Fruit fly (Drosophila melanogaster) whole organism, embryonic: ENCODE results near the gene CG31921.

ENCODE experiments used
- Asciz ChIP-seq: fragments of 200-800 bp; sonication (Bioruptor generic); optimal IDR thresholded peaks from 2 replicates; lab custom pipeline; 2017; ENCODE audit warnings: missing biosample characterization, mild to moderate bottlenecking, missing genetic modification characterization, missing genetic modification reagents
- BtbVII ChIP-seq: fragments of 200-800 bp; sonication (Bioruptor generic); optimal IDR thresholded peaks from 3 replicates; lab custom pipeline; 2017; ENCODE audit warnings: missing biosample characterization, mild to moderate bottlenecking, missing genetic modification characterization
- CG10979 ChIP-seq: fragments of 200-800 bp; sonication (Bioruptor generic); optimal IDR thresholded peaks from 2 replicates; lab custom pipeline; 2018; ENCODE audit warnings: missing biosample characterization, mild to moderate bottlenecking, missing genetic modification characterization, moderate library complexity
- CG12391 ChIP-seq: fragments of 200-800 bp; sonication (Bioruptor generic); optimal IDR thresholded peaks from 3 replicates; lab custom pipeline; 2018; ENCODE audit warnings: missing biosample characterization, mild to moderate bottlenecking, missing genetic modification characterization, moderate library complexity
- CG12659 ChIP-seq: fragments of 200-800 bp; sonication (Bioruptor generic); optimal IDR thresholded peaks from 3 replicates; lab custom pipeline; 2017; ENCODE audit warnings: mild to moderate bottlenecking, missing biosample characterization, missing genetic modification reagents, missing genetic modification characterization
- CG13287 ChIP-seq: fragments of 200-800 bp; sonication (Bioruptor generic); IDR thresholded peaks from 2 replicates; pipeline ENCODE4 v1.3.6; 2022; ENCODE audit warnings: missing biosample characterization, missing genetic modification characterization; ENCODE audit not compliant: partially characterized antibody
- CG15269 ChIP-seq: fragments of 200-800 bp; sonication (Bioruptor generic); optimal IDR thresholded peaks from 2 replicates; lab custom pipeline; 2018; ENCODE audit warnings: missing biosample characterization, mild to moderate bottlenecking, missing genetic modification characterization, moderate library complexity
- CG1792 ChIP-seq: fragments of 200-800 bp; sonication (Bioruptor generic); optimal IDR thresholded peaks from 2 replicates; lab custom pipeline; 2016; ENCODE audit warnings: missing biosample characterization, missing genetic modification characterization
- CG18476 ChIP-seq: fragments of 200-800 bp; sonication (Bioruptor generic); optimal IDR thresholded peaks from 2 replicates; lab custom pipeline; 2016; ENCODE audit warnings: missing biosample characterization, mild to moderate bottlenecking, missing genetic modification characterization
- CG2120 ChIP-seq: fragments of 200-800 bp; sonication (Bioruptor generic); optimal IDR thresholded peaks from 3 replicates; lab custom pipeline; 2016; ENCODE audit warnings: missing biosample characterization, missing genetic modification characterization
- CG3163 ChIP-seq: fragments of 200-800 bp; sonication (Bioruptor generic); optimal IDR thresholded peaks from 3 replicates; lab custom pipeline; 2016; ENCODE audit warnings: missing biosample characterization, missing genetic modification characterization
- CG3407 ChIP-seq: fragments of 200-800 bp; sonication (Bioruptor generic); optimal IDR thresholded peaks from 2 replicates; lab custom pipeline; 2018; ENCODE audit warnings: missing biosample characterization, mild to moderate bottlenecking, missing genetic modification characterization
- CG4360 ChIP-seq: fragments of 200-800 bp; sonication (Bioruptor generic); IDR thresholded peaks from 2 replicates; pipeline ENCODE4 v1.3.6; 2022; ENCODE audit warnings: missing biosample characterization, missing genetic modification characterization
- CG6813 ChIP-seq: fragments of 200-800 bp; sonication (Bioruptor generic); optimal IDR thresholded peaks from 2 replicates; lab custom pipeline; 2017; ENCODE audit warnings: missing biosample characterization, missing genetic modification characterization, mild to moderate bottlenecking, moderate library complexity, missing genetic modification reagents
- CG7556 ChIP-seq: fragments of 200-800 bp; sonication (Bioruptor generic); optimal IDR thresholded peaks from 2 replicates; lab custom pipeline; 2017; ENCODE audit warnings: missing biosample characterization, mild to moderate bottlenecking, missing genetic modification characterization
- CG7987 ChIP-seq: fragments of 200-800 bp; sonication (Bioruptor generic); optimal IDR thresholded peaks from 2 replicates; lab custom pipeline; 2018; ENCODE audit warnings: missing biosample characterization, mild to moderate bottlenecking, missing genetic modification characterization, moderate library complexity
- CG8281 ChIP-seq: fragments of 200-800 bp; sonication (Bioruptor generic); optimal IDR thresholded peaks from 2 replicates; lab custom pipeline; 2018; ENCODE audit warnings: missing biosample characterization, mild to moderate bottlenecking, missing genetic modification characterization, moderate library complexity
- CG8765 ChIP-seq: fragments of 200-800 bp; sonication (Bioruptor generic); IDR thresholded peaks from 2 replicates; pipeline ENCODE4 v1.3.6; 2022; ENCODE audit warnings: missing biosample characterization, missing genetic modification characterization
- CG9727 ChIP-seq: fragments of 200-800 bp; sonication (Bioruptor generic); optimal IDR thresholded peaks from 3 replicates; lab custom pipeline; 2017; ENCODE audit warnings: missing biosample characterization, mild to moderate bottlenecking, missing genetic modification characterization
- CG9797 ChIP-seq: fragments of 200-800 bp; sonication (Bioruptor generic); optimal IDR thresholded peaks from 3 replicates; lab custom pipeline; 2018; ENCODE audit warnings: missing biosample characterization, mild to moderate bottlenecking, missing genetic modification characterization
- CoRest ChIP-seq: fragments of 200-800 bp; sonication (Bioruptor generic); optimal IDR thresholded peaks from 3 replicates; lab custom pipeline; 2018; ENCODE audit warnings: missing biosample characterization, mild to moderate bottlenecking, missing genetic modification characterization, moderate library complexity
- Dip2 ChIP-seq: fragments of 200-800 bp; sonication (Bioruptor generic); IDR thresholded peaks from 2 replicates; pipeline ENCODE4 v1.3.6; 2022; ENCODE audit warnings: missing biosample characterization, missing genetic modification characterization
- E2f2 ChIP-seq: fragments of 200-800 bp; sonication (Bioruptor generic); IDR thresholded peaks from 2 replicates; pipeline ENCODE4 v1.3.6; 2022; ENCODE audit warnings: missing biosample characterization, missing genetic modification characterization
- Fer2 ChIP-seq: fragments of 200-800 bp; sonication (Bioruptor generic); optimal IDR thresholded peaks from 2 replicates; lab custom pipeline; 2018; ENCODE audit warnings: missing biosample characterization, mild to moderate bottlenecking, missing genetic modification characterization, moderate library complexity
- Fer3 ChIP-seq: fragments of 200-800 bp; sonication (Bioruptor generic); optimal IDR thresholded peaks from 2 replicates; lab custom pipeline; 2018; ENCODE audit warnings: missing biosample characterization, mild to moderate bottlenecking, missing genetic modification characterization, moderate library complexity
- Hr3 ChIP-seq: fragments of 200-800 bp; sonication (Bioruptor generic); optimal IDR thresholded peaks from 3 replicates; lab custom pipeline; 2016; ENCODE audit warnings: missing biosample characterization, missing genetic modification characterization
- Mes4 ChIP-seq: fragments of 200-800 bp; sonication (Bioruptor generic); optimal IDR thresholded peaks from 2 replicates; lab custom pipeline; 2016; ENCODE audit warnings: missing biosample characterization, missing genetic modification characterization
- Nf-YB ChIP-seq: fragments of 200-800 bp; sonication (Bioruptor generic); optimal IDR thresholded peaks from 3 replicates; lab custom pipeline; 2019; ENCODE audit warnings: missing biosample characterization, mild to moderate bottlenecking, missing genetic modification characterization, moderate library complexity
- Oli ChIP-seq: fragments of 200-800 bp; sonication (Bioruptor generic); optimal IDR thresholded peaks from 2 replicates; lab custom pipeline; 2018; ENCODE audit warnings: missing biosample characterization, mild to moderate bottlenecking, missing genetic modification characterization, moderate library complexity
- PHDP ChIP-seq: fragments of 200-800 bp; sonication (Bioruptor generic); optimal IDR thresholded peaks from 3 replicates; lab custom pipeline; 2018; ENCODE audit warnings: missing biosample characterization, mild to moderate bottlenecking, missing genetic modification characterization, moderate library complexity
- Pdp1 ChIP-seq, 2 experiments: fragments of 200-800 bp; sonication (Bioruptor generic); optimal IDR thresholded peaks; 3 replicates each; lab custom pipeline; 2016; ENCODE audit warnings: missing biosample characterization in 2 of 2, missing genetic modification characterization in 2 of 2, mild to moderate bottlenecking in 1 of 2, moderate library complexity in 1 of 2
- Ravus ChIP-seq: fragments of 200-800 bp; sonication (Bioruptor generic); IDR thresholded peaks from 2 replicates; pipeline ENCODE4 v1.3.6; 2022; ENCODE audit warnings: missing biosample characterization, missing genetic modification characterization
- Ssrp ChIP-seq: fragments of 200-800 bp; sonication (Bioruptor generic); optimal IDR thresholded peaks from 2 replicates; lab custom pipeline; 2018; ENCODE audit warnings: missing biosample characterization, mild to moderate bottlenecking, missing genetic modification characterization, moderate library complexity
- Xrp1 ChIP-seq: fragments of 200-800 bp; sonication (Bioruptor generic); IDR thresholded peaks from 2 replicates; pipeline ENCODE4 v1.3.6; 2022; ENCODE audit warnings: missing biosample characterization, missing genetic modification characterization
- bigmax ChIP-seq: fragments of 200-800 bp; sonication (Bioruptor generic); optimal IDR thresholded peaks from 2 replicates; lab custom pipeline; 2018; ENCODE audit warnings: missing biosample characterization, mild to moderate bottlenecking, missing genetic modification characterization
- br ChIP-seq: fragments of >200 bp; optimal IDR thresholded peaks from 2 replicates; lab custom pipeline; 2017
- cad ChIP-seq: fragments of >200 bp; optimal IDR thresholded peaks from 2 replicates; lab custom pipeline; 2017; ENCODE audit warnings: missing biosample characterization, missing genetic modification characterization
- chif ChIP-seq, 2 experiments: fragments of 200-800 bp; sonication (Bioruptor generic); optimal IDR thresholded peaks; 3 replicates each; lab custom pipeline; 2016; ENCODE audit warnings: missing biosample characterization in 2 of 2, missing genetic modification characterization in 2 of 2
- chinmo ChIP-seq: fragments of 200-800 bp; sonication (Bioruptor generic); IDR thresholded peaks from 4 replicates; pipeline ENCODE4 v1.3.6; 2022; ENCODE audit warnings: missing biosample characterization, missing genetic modification characterization; ENCODE audit not compliant: partially characterized antibody
- ci ChIP-seq: fragments of 200-800 bp; sonication (Bioruptor generic); IDR thresholded peaks from 3 replicates; pipeline ENCODE4 v1.3.6; 2022; ENCODE audit warnings: missing biosample characterization, missing genetic modification characterization
- emc ChIP-seq: fragments of 200-800 bp; sonication (Bioruptor generic); optimal IDR thresholded peaks from 2 replicates; lab custom pipeline; 2016; ENCODE audit warnings: missing biosample characterization, missing genetic modification characterization
- fd96Cb ChIP-seq: fragments of 200-800 bp; sonication (Bioruptor generic); optimal IDR thresholded peaks from 2 replicates; lab custom pipeline; 2018; ENCODE audit warnings: missing biosample characterization, mild to moderate bottlenecking, missing genetic modification characterization, moderate library complexity
- gsb-n ChIP-seq: fragments of 200-800 bp; sonication (Bioruptor generic); optimal IDR thresholded peaks from 3 replicates; lab custom pipeline; 2018; ENCODE audit warnings: missing biosample characterization, mild to moderate bottlenecking, missing genetic modification characterization
- kah ChIP-seq: fragments of 200-800 bp; sonication (Bioruptor generic); optimal IDR thresholded peaks from 2 replicates; lab custom pipeline; 2018; ENCODE audit warnings: missing biosample characterization, mild to moderate bottlenecking, missing genetic modification characterization
- luna ChIP-seq: fragments of 200-800 bp; sonication (Bioruptor generic); optimal IDR thresholded peaks from 2 replicates; lab custom pipeline; 2016; ENCODE audit warnings: missing biosample characterization, missing genetic modification characterization
- nom ChIP-seq: fragments of 200-800 bp; sonication (Bioruptor generic); optimal IDR thresholded peaks from 2 replicates; lab custom pipeline; 2017; ENCODE audit warnings: missing biosample characterization, missing genetic modification characterization, mild to moderate bottlenecking, moderate library complexity, missing genetic modification reagents
- onecut ChIP-seq: fragments of 200-800 bp; sonication (Bioruptor generic); IDR thresholded peaks from 2 replicates; pipeline ENCODE4 v1.3.6; 2022; ENCODE audit warnings: missing biosample characterization, missing genetic modification characterization
- vvl ChIP-seq: fragments of 200-800 bp; sonication (Bioruptor generic); IDR thresholded peaks from 2 replicates; pipeline ENCODE4 v1.3.6; 2022; ENCODE audit warnings: missing biosample characterization, missing genetic modification characterization
- wek ChIP-seq: fragments of 200-800 bp; sonication (Bioruptor generic); optimal IDR thresholded peaks from 3 replicates; lab custom pipeline; 2018; ENCODE audit warnings: missing biosample characterization, mild to moderate bottlenecking, missing genetic modification characterization, moderate library complexity
- zen ChIP-seq: fragments of 200-800 bp; sonication (Bioruptor generic); optimal IDR thresholded peaks from 3 replicates; lab custom pipeline; 2018; ENCODE audit warnings: missing biosample characterization, mild to moderate bottlenecking, missing genetic modification characterization, moderate library complexity

CG31921 gene

DNA sequence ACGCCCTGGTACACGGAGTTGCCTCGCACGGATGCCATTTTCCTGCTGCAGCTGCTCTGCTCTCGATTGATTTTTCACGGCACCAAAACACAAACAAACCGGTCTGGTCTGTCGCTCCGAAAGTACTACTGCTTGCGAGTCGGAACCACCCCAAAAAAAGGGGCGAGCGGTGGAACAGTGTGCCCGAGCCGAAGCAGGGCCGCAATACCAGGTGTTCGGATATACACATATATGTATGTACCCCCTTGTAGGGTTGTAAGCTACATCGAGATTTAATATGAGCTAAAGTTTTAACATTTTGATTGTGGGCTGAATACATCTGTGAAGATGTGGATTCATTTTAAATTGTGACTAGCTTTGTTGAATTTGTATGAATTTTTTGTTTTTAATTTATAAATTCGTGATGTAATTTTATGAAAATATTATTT lies 46.5 kb downstream of the CG31921 start (continued):
- TF ChIP-seq cad (GFP tag; lab: Kevin White, UChicago) (no peak), wek (no peak), Oli (tag; lab: Kevin White, UChicago) (peak; percentile 52), chif (GFP tag; optimal IDR thresholded peaks at IDR 0.05; lab: Kevin White, UChicago) (peak; percentile 21 to 25), bigmax (GFP tag; lab: Kevin White, UChicago) (no peak), kah (GFP tag; lab: Kevin White, UChicago) (peak; percentile 27), chinmo (GFP tag; lab: Robert Waterston, UW) (peak; percentile 5; the same call in 1 of the 4 replicates), CG10979 (tag; lab: Kevin White, UChicago) (peak; percentile 33), CG12659 (GFP tag; lab: Kevin White, UChicago) (peak; percentile 80), Mes4 (GFP tag; lab: Kevin White, UChicago) (no peak), emc (GFP tag; lab: Kevin White, UChicago) (no peak), Ravus (no peak), CoRest (tag; lab: Kevin White, UChicago) (peak; percentile 64), CG9727 (peak; percentile 53), CG7556 (GFP tag; lab: Kevin White, UChicago) (peak; percentile 43), CG9797 (peak; percentile 93), fd96Cb (tag; lab: Kevin White, UChicago) (peak; percentile 22), BtbVII (GFP tag; lab: Kevin White, UChicago) (peak; percentile 1), CG4360 (GFP tag; lab: Robert Waterston, UW) (no peak), luna (peak; percentile 20), Pdp1 (GFP tag; optimal IDR thresholded peaks at IDR 0.05; lab: Kevin White, UChicago) (peak; percentile 23 to 26), CG6813 (GFP tag; lab: Kevin White, UChicago) (peak; percentile 65), CG12391 (peak; percentile 65), CG8765 (GFP tag; lab: Robert Waterston, UW) (no peak), E2f2 (GFP tag; lab: Robert Waterston, UW) (peak; percentile 49; the same call in 1 of the 2 replicates), vvl (GFP tag; lab: Robert Waterston, UW) (peak; percentile 75), CG13287 (GFP tag; lab: Robert Waterston, UW) (peak; percentile 41; the same call in 1 of the 2 replicates), gsb-n (peak; percentile 44), Xrp1 (GFP tag; lab: Robert Waterston, UW) (peak; percentile 56; the same call in 1 of the 2 replicates), CG1792 (GFP tag; lab: Kevin White, UChicago) (peak; percentile 40), Ssrp (no peak), CG3163 (GFP tag; lab: Kevin White, UChicago) (no peak), Fer2 (tag; lab: Kevin White, UChicago) (no peak), Hr3 (GFP tag; lab: Kevin White, UChicago) (peak; percentile 29), Nf-YB (GFP tag; lab: Kevin White, UChicago) (peak; percentile 44), CG3407 (GFP tag; lab: Kevin White, UChicago) (peak; percentile 19), CG7987 (GFP tag; lab: Kevin White, UChicago) (peak; percentile 54), ci (peak; percentile 84), Asciz (GFP tag; lab: Kevin White, UChicago) (peak; percentile 52), PHDP (peak; percentile 70), nom (GFP tag; lab: Kevin White, UChicago) (peak; percentile 28), zen (tag; lab: Kevin White, UChicago) (peak; percentile 12), Dip2 (no peak), CG2120 (GFP tag; lab: Kevin White, UChicago) (peak; percentile 71), CG8281 (tag; lab: Kevin White, UChicago) (no peak), br (no peak), onecut (peak; percentile 91), CG18476 (GFP tag; lab: Kevin White, UChicago) (peak; percentile 49), CG15269 (tag; lab: Kevin White, UChicago) (peak; percentile 61), Fer3 (tag; lab: Kevin White, UChicago) (peak; percentile 45)
